Worm (Caenorhabditis elegans): ENCODE data around the gene snpc-3.4.
A peak's percentile ranks its signal among the peaks of the same experiment; 100 is the strongest.

Gene snpc-3.4

DNA sequence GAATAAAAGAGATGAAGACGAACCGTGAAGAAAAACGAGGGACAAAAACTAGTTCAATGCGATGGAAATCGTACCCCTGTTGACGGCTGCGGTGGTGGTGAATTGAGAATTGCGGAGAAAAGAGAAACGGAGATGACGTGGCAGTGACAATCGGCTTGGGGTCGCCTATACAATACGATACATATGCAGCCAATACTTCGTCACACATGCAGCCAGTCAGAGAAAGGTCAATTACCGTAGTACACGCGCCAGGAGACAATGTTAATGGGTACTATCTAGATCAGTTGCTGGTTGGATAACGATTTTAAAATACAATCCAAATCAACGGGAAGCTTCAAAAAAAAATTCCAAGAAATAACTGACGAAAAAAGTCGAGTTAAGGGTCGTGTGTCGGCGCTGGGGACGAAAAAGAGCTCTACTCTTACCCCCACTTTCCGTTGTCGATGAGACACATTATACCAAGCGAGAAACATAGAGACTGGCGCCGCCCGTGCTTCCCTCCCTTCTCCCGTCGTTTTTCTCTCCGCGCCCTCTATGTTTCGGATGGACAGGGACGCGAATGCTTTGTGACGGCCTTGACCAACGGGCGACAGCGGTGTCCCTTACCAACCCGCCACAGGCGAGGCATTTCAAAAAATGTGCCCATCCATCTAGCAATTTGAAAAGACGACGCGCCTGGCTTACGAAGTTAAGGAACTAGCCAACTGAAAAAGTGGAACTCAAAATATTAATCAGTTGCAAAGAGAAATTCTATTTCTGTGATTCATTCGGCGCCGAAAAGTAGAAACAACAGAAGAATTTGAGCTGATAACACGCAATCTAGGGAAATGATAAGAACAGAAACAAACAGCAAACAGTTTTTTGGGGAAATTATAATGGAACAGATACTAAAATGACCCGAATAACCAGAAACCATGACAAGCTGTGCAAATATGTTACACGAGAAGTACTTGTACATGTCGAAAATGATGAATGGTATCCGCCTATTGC, 951 bp upstream of the snpc-3.4 start (continued):
- TF ChIP-seq zip-4 (GFP tag; optimal IDR thresholded peaks at IDR 0.05) (no peak), efl-3 (GFP tag; optimal IDR thresholded peaks at IDR 0.05) (no peak), ama-1 (optimal IDR thresholded peaks at IDR 0.05) (no peak)

DNA sequence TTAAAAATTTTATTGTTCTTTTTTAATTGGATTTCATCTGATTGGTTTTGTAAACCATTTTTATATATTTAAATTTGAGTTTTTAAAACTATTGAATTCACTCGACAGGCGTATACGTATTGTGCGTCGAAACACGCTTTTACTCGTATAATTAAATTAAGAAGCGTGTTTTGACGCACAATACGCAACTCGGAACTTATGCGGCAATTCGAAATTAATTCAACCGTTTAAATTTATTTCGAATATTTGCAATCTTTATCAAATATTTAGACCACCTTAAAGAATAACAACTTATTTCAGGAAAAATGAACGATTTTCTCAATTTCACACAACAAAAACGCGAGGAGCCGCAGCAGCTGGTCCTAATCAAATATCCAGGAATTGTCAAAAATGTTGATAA, 2.0 kb downstream of the snpc-3.4 start, which contains the start of gene tftc-5:
tftc-5 (plus strand) TSS at position 301 of the 400 bp plus-strand sequence.
- TF ChIP-seq zag-1 (tag; optimal IDR thresholded peaks at IDR 0.05): no peak
- no peak for TF ChIP-seq efl-1 (optimal IDR thresholded peaks at IDR 0.05)
- TF ChIP-seq efl-1 (GFP tag; optimal IDR thresholded peaks at IDR 0.05 in 1 of 2): peak in 1 of 2 experiments; percentile 47
- no peak for TF ChIP-seq nhr-12 (tag; optimal IDR thresholded peaks at IDR 0.05)
- TF ChIP-seq xbp-1 (tag; optimal IDR thresholded peaks at IDR 0.05): no peak
- TF ChIP-seq mef-2 (tag; optimal IDR thresholded peaks at IDR 0.05): no peak

DNA sequence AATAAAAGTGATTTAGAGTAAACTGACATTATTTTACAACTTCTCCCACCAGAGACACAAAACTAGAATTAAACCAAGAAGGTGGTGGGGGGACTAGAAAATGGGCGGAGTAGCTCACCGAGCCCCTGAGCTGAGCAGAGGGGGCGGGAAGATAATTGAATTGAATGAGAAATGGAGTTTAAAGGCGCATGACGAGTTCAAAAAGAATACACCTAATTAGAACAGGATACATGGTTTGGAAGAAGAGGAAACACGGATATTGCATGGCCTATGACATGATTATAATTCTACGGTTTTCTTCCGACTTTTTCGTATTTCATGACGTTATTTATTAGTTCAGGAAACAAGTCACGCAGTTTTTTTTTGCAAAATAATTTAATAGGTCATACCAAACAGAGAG, 8.2 kb downstream of the snpc-3.4 start, which contains the start of gene T02C12.5:
T02C12.5 (minus strand) TSS at position 101 of the 400 bp plus-strand sequence.
- TF ChIP-seq vab-15 (tag; optimal IDR thresholded peaks at IDR 0.05): no peak
- TF ChIP-seq nhr-85 (tag): no peak
- peak; percentile 40 for TF ChIP-seq dsc-1 (tag; optimal IDR thresholded peaks at IDR 0.05)
- no peak for TF ChIP-seq mab-9 (GFP tag; IDR thresholded peaks at IDR 0.05)
- no peak for TF ChIP-seq isw-1 (GFP tag; IDR thresholded peaks at IDR 0.05)

DNA sequence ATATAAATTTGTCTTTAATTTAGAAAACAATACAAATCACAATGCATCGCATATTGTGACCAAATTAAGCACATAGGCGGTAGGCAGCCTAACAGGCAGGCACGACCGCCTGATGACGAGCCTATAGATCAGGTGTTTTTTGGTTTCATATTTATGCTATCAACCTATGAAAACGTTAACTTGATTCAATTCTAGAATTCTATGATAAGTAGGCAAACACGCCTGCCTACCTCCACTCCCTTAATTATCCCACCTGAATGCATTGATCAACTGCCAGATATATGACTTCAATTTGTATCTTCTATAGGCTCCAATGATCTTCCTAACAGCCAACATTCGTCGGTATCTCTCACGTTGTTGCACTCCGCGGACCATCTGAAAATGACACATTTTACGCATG, 11.0 kb downstream of the snpc-3.4 start:
- no peak for TF ChIP-seq jun-1 (tag; optimal IDR thresholded peaks at IDR 0.05)
- no peak for TF ChIP-seq efl-1 (optimal IDR thresholded peaks at IDR 0.05)
- TF ChIP-seq efl-1 (GFP tag; optimal IDR thresholded peaks at IDR 0.05 in 1 of 2): peak in 1 of 2 experiments; percentile 72

DNA sequence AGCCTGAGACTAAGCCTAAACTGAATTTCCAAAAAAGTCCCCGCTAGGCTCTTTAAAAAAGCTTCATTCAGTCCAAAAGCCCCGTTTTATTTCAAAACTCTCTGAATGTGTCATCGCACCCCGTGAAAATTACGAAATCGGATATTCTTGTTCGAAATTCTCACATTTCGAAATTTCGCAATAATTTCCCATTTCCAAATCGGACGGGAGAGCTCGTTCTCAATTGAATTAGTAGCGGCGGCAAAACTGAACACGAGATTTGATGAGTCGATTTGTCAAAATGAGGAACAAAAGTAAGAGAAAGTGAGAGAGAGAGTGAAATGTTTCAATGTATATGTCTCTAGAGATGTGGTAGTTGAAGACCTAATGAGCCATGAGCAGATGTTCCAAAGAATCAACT, 15.1 kb downstream of the snpc-3.4 start:
- no peak for TF ChIP-seq elt-3 (tag; optimal IDR thresholded peaks at IDR 0.05)
- peak in 1 of 3 experiments; percentile 30 for TF ChIP-seq ceh-82 (tag; optimal IDR thresholded peaks at IDR 0.05)
- no peak for TF ChIP-seq nhr-47 (tag; optimal IDR thresholded peaks at IDR 0.05)
- peak; percentile 62 for TF ChIP-seq lin-14 (GFP tag; optimal IDR thresholded peaks at IDR 0.05)
- TF ChIP-seq unc-30 (tag; optimal IDR thresholded peaks at IDR 0.05): no peak
- TF ChIP-seq lin-39 (tag; optimal IDR thresholded peaks at IDR 0.05): no peak
- peak in 1 of 2 experiments; percentile 19 for TF ChIP-seq egl-27 (tag; optimal IDR thresholded peaks at IDR 0.05)
- TF ChIP-seq nhr-71 (tag; optimal IDR thresholded peaks at IDR 0.05): peak; percentile 18
- TF ChIP-seq blmp-1 (tag; optimal IDR thresholded peaks at IDR 0.05): peak; percentile 1
- peak; percentile 34 for TF ChIP-seq zip-4 (GFP tag; optimal IDR thresholded peaks at IDR 0.05)
- peak; percentile 44 for TF ChIP-seq skn-1 (tag; optimal IDR thresholded peaks at IDR 0.05)

DNA sequence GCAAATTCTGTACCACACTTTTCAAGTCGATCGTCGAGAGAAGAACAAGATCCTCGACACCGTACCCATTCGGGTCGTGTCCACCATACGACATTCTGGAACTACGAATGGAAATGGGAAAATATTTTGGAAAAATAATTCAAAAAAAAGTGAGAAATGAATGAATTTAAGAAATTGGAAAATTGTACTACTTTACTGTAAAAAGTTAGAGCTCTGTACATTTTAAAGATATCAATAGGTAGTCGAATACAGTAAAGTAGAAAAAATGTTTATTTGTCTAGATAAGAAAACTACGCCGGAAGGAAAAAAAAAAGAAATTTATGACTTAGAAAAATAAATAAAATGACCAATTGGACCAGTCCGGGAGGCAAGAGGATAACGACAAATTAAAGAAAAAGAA, 16.9 kb downstream of the snpc-3.4 start, which contains the start of gene hum-5:
hum-5 (minus strand) TSS at position 101 of the 400 bp plus-strand sequence.
- TF ChIP-seq mef-2 (tag; optimal IDR thresholded peaks at IDR 0.05): no peak
- no peak for TF ChIP-seq efl-3 (GFP tag; optimal IDR thresholded peaks at IDR 0.05)
- no peak for TF ChIP-seq sup-37 (GFP tag; optimal IDR thresholded peaks at IDR 0.05)
- TF ChIP-seq ceh-63 (GFP tag; optimal IDR thresholded peaks at IDR 0.05): no peak
- no peak for TF ChIP-seq hlh-17 (GFP tag; optimal IDR thresholded peaks at IDR 0.05; ENCODE audit: borderline replicate concordance)
- TF ChIP-seq unc-98 (GFP tag; IDR thresholded peaks at IDR 0.05): no peak
- no peak for TF ChIP-seq nhr-11 (tag; optimal IDR thresholded peaks at IDR 0.05)
- TF ChIP-seq C34B4.2 (tag; optimal IDR thresholded peaks at IDR 0.05): no peak
- no peak for TF ChIP-seq nhr-71 (tag; optimal IDR thresholded peaks at IDR 0.05)
- TF ChIP-seq jun-1 (tag; optimal IDR thresholded peaks at IDR 0.05): no peak
- TF ChIP-seq dpl-1 (GFP tag; optimal IDR thresholded peaks at IDR 0.05): no peak
- TF ChIP-seq blmp-1 (tag; optimal IDR thresholded peaks at IDR 0.05): no peak
- no peak for TF ChIP-seq ets-5 (GFP tag; IDR thresholded peaks at IDR 0.05)
- TF ChIP-seq isw-1 (GFP tag; IDR thresholded peaks at IDR 0.05): no peak
- TF ChIP-seq fkh-4 (tag; optimal IDR thresholded peaks at IDR 0.05; ENCODE audit: borderline replicate concordance): no peak
- no peak for TF ChIP-seq pqm-1 (tag; optimal IDR thresholded peaks at IDR 0.05)
- TF ChIP-seq aha-1 (tag; optimal IDR thresholded peaks at IDR 0.05): no peak
- TF ChIP-seq irx-1 (tag; optimal IDR thresholded peaks at IDR 0.05): no peak
- TF ChIP-seq ceh-88 (GFP tag; IDR thresholded peaks at IDR 0.05): no peak
- no peak for TF ChIP-seq ztf-11 (tag; optimal IDR thresholded peaks at IDR 0.05)
